Worm (Caenorhabditis elegans) whole organism, L1 larva: Measurements from ENCODE around the gene F54H12.8.

Experiments
- elt-3 ChIP-seq, 6 experiments: fragments of 150-350 bp in 1 of 6; sonication (generic microtip); optimal IDR thresholded peaks; 2 replicates each; lab custom pipeline; 2017 to 2018; ENCODE audit warnings: missing biosample characterization in 6 of 6, missing genetic modification characterization in 6 of 6, inconsistent platforms in 1 of 6
- skn-1 ChIP-seq: fragments of 150-350 bp; optimal IDR thresholded peaks from 2 replicates; lab custom pipeline; 2014; ENCODE audit warnings: missing biosample characterization, missing genetic modification characterization

ce11 chrIII:7950447-7950846 is 18.6 kb downstream of the F54H12.8 start:
- no peak for TF ChIP-seq elt-3 (tag; optimal IDR thresholded peaks at IDR 0.05; lab: Kevin White, UChicago)
- no peak for TF ChIP-seq skn-1
